Worm (Caenorhabditis elegans): Measurements from ENCODE around the gene F27E5.8.

The F27E5.8 gene

ce11 chrII:10095224-10095623 is 32.1 kb downstream of the F27E5.8 start:
- TF ChIP-seq hif-1 (tag; optimal IDR thresholded peaks at IDR 0.05) (no peak), nhr-28 (tag; optimal IDR thresholded peaks at IDR 0.05) (peak; percentile 86), snpc-1.2 (GFP tag; IDR thresholded peaks at IDR 0.05) (no peak), saeg-2 (GFP tag; IDR thresholded peaks at IDR 0.05) (no peak), F44E2.7 (GFP tag; IDR thresholded peaks at IDR 0.05) (no peak), mes-2 (tag; optimal IDR thresholded peaks at IDR 0.05; ENCODE audit: poor library complexity, severe bottlenecking) (no peak), hlh-11 (tag; optimal IDR thresholded peaks at IDR 0.05) (peak; percentile 52), attf-4 (tag; optimal IDR thresholded peaks at IDR 0.05) (no peak), sdz-12 (GFP tag; optimal IDR thresholded peaks at IDR 0.05) (no peak), nhr-77 (tag; optimal IDR thresholded peaks at IDR 0.05) (peak; percentile 37), daf-12 (tag; optimal IDR thresholded peaks at IDR 0.05) (no peak), tra-1 (GFP tag; IDR thresholded peaks at IDR 0.05) (no peak), ZK337.2 (GFP tag; IDR thresholded peaks at IDR 0.05) (no peak), dve-1 (tag; optimal IDR thresholded peaks at IDR 0.05; ENCODE audit: insufficient read depth) (peak; percentile 60), unc-130 (GFP tag; optimal IDR thresholded peaks at IDR 0.05) (no peak), nhr-10 (tag; optimal IDR thresholded peaks at IDR 0.05) (no peak), fos-1 (tag; optimal IDR thresholded peaks at IDR 0.05) (no peak), lsy-2 (tag; optimal IDR thresholded peaks at IDR 0.05) (no peak), unc-62 (GFP tag; optimal IDR thresholded peaks at IDR 0.05 in 1 of 2) (peak in 1 of 2 experiments; percentile 51), unc-62 (tag; optimal IDR thresholded peaks at IDR 0.05) (no peak), rbr-2 (tag; optimal IDR thresholded peaks at IDR 0.05) (no peak), fkh-10 (GFP tag; optimal IDR thresholded peaks at IDR 0.05) (no peak), Y105C5A.15 (GFP tag; IDR thresholded peaks at IDR 0.05) (no peak), T20F7.1 (GFP tag; optimal IDR thresholded peaks at IDR 0.05) (peak; percentile 44), Y5F2A.4 (GFP tag; optimal IDR thresholded peaks at IDR 0.05) (no peak), pqm-1 (tag; optimal IDR thresholded peaks at IDR 0.05) (peak; percentile 74), ZK546.5 (tag; optimal IDR thresholded peaks at IDR 0.05) (no peak), dmd-6 (GFP tag; IDR thresholded peaks at IDR 0.05) (peak; percentile 62), daf-16 (GFP tag; optimal IDR thresholded peaks at IDR 0.05) (no peak), daf-16 (tag; optimal IDR thresholded peaks at IDR 0.05) (peak; percentile 55), snpc-4 (tag; optimal IDR thresholded peaks at IDR 0.05) (no peak), zip-11 (GFP tag; IDR thresholded peaks at IDR 0.05) (no peak), aha-1 (tag) (no peak), lin-39 (tag; optimal IDR thresholded peaks at IDR 0.05) (no peak), lin-38 (GFP tag; IDR thresholded peaks at IDR 0.05) (no peak), ztf-11 (tag; optimal IDR thresholded peaks at IDR 0.05) (no peak), mxl-3 (GFP tag; optimal IDR thresholded peaks at IDR 0.05) (no peak), php-3 (GFP tag; IDR thresholded peaks at IDR 0.05) (peak; percentile 28; the same call in 1 of the 2 replicates), D1046.2 (GFP tag; IDR thresholded peaks at IDR 0.05) (no peak), mxl-2 (GFP tag; conservative IDR thresholded peaks at IDR 0.05) (no peak), lim-7 (GFP tag; IDR thresholded peaks at IDR 0.05) (no peak), ztf-7 (tag; optimal IDR thresholded peaks at IDR 0.05) (no peak), nhr-102 (tag; optimal IDR thresholded peaks at IDR 0.05) (no peak), zfp-3 (GFP tag; conservative IDR thresholded peaks at IDR 0.05) (no peak), unc-39 (tag; optimal IDR thresholded peaks at IDR 0.05) (no peak)
